Worm (Caenorhabditis elegans): ENCODE results near the gene F10C1.9.
A peak's percentile ranks its signal among the peaks of the same experiment; 100 is the strongest.
"Not testable (repeated sequence)": the region's sequence is repeated elsewhere in the genome, so short reads cannot be mapped to it uniquely, and the experiment has no call there.

The F10C1.9 gene

DNA sequence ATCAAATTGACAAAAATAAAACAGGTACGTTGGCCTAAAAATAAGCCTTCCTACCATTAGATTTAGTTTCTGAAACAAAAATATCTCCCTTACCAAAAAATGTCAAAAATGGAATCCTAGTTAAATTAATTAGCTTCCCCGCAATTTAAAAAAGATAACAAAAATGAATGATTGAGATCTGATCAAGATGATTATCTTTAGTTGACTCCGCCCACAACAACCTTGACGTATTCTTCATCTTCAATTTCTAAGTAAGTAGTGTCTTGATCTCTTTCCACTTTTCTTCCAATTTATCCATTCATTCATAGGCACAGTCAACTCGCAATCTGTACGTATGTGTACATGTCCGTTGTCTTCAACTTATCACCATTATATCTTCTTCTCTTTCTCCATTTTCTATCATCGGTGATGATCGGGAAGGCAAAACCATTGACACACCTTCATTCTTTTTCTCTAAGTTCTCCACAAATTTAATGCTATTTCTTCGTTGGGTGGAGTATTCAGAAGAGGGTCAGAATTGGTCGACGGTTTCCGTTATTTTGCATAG, 23.3 kb upstream of the F10C1.9 start (continued):
- TF ChIP-seq mef-2 (tag; optimal IDR thresholded peaks at IDR 0.05) (no peak), rnt-1 (tag; optimal IDR thresholded peaks at IDR 0.05) (peak; percentile 12), snpc-4 (tag; optimal IDR thresholded peaks at IDR 0.05) (no peak), Y116A8C.19 (tag; optimal IDR thresholded peaks at IDR 0.05; ENCODE audit: borderline replicate concordance) (no peak), elt-2 (tag; optimal IDR thresholded peaks at IDR 0.05) (no peak)

DNA sequence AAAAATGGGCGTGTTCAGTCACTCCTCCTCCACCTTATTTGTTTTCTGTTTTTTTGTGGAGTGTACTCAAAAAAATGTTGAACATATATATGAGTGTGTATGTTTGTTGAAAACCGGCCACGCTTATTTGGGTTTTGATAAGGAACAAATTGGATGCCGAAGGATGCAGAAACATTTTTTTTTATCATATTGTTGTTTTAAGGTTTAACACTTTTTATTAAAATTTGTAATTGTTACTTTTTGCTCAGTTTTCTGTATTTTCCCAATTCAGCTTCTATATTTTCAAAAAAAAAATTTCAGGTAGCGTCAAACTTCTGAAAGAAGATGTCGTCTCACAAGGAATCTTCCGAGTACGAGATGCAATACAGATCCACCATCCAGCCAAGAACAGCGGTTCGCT, 20.2 kb upstream of the F10C1.9 start, which contains the start of gene ifb-1:
ifb-1 (plus strand) TSS at position 301 of the 400 bp plus-strand sequence.
- TF ChIP-seq tlp-1 (tag; optimal IDR thresholded peaks at IDR 0.05), result no peak
- no peak for TF ChIP-seq pqm-1 (tag; optimal IDR thresholded peaks at IDR 0.05)
- no peak for TF ChIP-seq ces-1 (GFP tag; optimal IDR thresholded peaks at IDR 0.05)
- no peak for TF ChIP-seq ceh-90 (tag; optimal IDR thresholded peaks at IDR 0.05)

DNA sequence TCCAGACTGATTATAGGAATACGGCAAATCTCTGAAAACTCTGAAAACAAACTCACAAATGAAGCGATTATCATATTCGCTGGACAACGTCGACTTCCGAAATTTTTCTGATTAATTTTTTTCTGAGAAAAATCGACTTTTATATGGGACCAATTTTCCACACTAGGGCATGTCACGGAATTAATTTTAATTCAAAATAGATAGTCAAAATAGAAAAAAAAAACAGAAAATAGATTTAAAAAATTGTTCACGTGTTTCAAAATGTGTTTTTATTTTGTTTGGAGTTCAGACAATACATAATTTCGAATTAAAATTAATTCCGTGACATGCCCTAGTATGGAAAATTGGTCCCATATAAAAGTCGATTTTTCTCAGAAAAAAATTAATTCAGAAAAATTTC, 12.6 kb upstream of the F10C1.9 start, which contains the start of the genes F10C1.3 and F10C1.23:
F10C1.3 (minus strand) TSS at position 101 of the 400 bp plus-strand sequence.
F10C1.23 (plus strand) TSS at position 385 of the 400 bp plus-strand sequence.
- TF ChIP-seq unc-86, sptf-1, tlp-1 (tag; optimal IDR thresholded peaks at IDR 0.05): not testable (repeated sequence)

DNA sequence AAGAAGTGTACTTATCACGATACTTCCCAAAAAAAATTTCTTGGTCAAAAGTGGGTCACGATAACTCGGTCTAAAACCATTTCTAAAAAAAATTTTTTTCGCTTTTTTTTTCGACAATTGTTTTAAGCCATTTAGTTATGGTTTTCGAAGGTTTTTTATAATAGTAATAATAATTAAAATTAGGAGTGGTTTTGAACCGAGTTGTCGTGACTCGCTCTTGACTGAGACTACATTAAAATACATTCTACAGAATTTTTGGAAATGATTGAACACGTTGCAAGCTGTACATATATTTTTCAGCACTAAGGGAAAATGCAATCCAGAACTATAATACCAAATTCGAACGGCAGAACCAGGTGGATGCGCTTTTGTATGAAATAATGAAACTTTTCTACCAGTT, 9.1 kb upstream of the F10C1.9 start, which contains the start of gene F10C1.8:
F10C1.8 (plus strand) TSS at position 301 of the 400 bp plus-strand sequence.
- TF ChIP-seq efl-3 (GFP tag; optimal IDR thresholded peaks at IDR 0.05) (no peak), C04F5.9 (tag; optimal IDR thresholded peaks at IDR 0.05) (no peak), ceh-88 (GFP tag; IDR thresholded peaks at IDR 0.05) (no peak), tbx-2 (tag; optimal IDR thresholded peaks at IDR 0.05) (no peak), fkh-10 (GFP tag; optimal IDR thresholded peaks at IDR 0.05) (no peak), ztf-4 (tag; optimal IDR thresholded peaks at IDR 0.05) (no peak), elt-3 (tag; optimal IDR thresholded peaks at IDR 0.05) (no peak), tlp-1 (tag; optimal IDR thresholded peaks at IDR 0.05) (no peak), hpl-2 (GFP tag; optimal IDR thresholded peaks at IDR 0.05) (no peak), ets-5 (GFP tag; IDR thresholded peaks at IDR 0.05) (no peak), F16B12.6 (tag; optimal IDR thresholded peaks at IDR 0.05) (no peak), lin-14 (GFP tag; optimal IDR thresholded peaks at IDR 0.05) (no peak), snu-23 (GFP tag; optimal IDR thresholded peaks at IDR 0.05) (no peak), nhr-47 (tag; optimal IDR thresholded peaks at IDR 0.05) (no peak), zag-1 (tag; optimal IDR thresholded peaks at IDR 0.05) (no peak), aha-1 (tag; optimal IDR thresholded peaks at IDR 0.05) (no peak), nhr-20 (tag; optimal IDR thresholded peaks at IDR 0.05) (no peak)

DNA sequence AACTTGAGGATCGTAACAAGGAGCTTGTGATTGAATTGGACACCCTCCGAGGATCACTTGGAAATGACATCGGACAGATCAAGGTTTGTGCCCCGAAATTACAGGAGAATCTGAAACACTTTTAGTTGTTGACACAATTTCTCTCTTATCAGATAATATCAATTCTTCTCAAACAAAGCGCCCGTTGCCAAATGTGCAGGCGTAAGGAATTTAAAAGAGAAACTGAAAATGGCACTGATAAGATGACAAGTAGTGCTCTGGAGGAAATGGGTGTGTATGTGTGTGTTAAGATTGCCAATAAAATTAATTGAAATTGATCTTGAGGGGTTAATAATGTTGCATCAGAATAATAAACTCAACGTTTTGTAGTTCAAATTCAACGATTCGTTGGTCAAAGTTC, 6.3 kb upstream of the F10C1.9 start:
- TF ChIP-seq pag-3 (tag; optimal IDR thresholded peaks at IDR 0.05; ENCODE audit: borderline replicate concordance, insufficient read depth) (no peak), hlh-4 (tag; optimal IDR thresholded peaks at IDR 0.05) (no peak), pqm-1 (tag; optimal IDR thresholded peaks at IDR 0.05) (peak; percentile 35), lin-35 (GFP tag; optimal IDR thresholded peaks at IDR 0.05) (peak in 1 of 2 experiments; percentile 33), lin-14 (GFP tag; optimal IDR thresholded peaks at IDR 0.05) (peak; percentile 13), elt-2 (tag; optimal IDR thresholded peaks at IDR 0.05) (peak; percentile 90), mab-9 (GFP tag; IDR thresholded peaks at IDR 0.05) (no peak), efl-1 (optimal IDR thresholded peaks at IDR 0.05) (no peak), efl-1 (GFP tag; optimal IDR thresholded peaks at IDR 0.05 in 1 of 2) (peak in 1 of 2 experiments; percentile 79)
